Worm (Caenorhabditis elegans): Measurements from ENCODE around the gene cul-1.

The cul-1 gene

ce11 chrIII:10520523-10520922, 49.5 kb downstream of the cul-1 start, which contains the start of gene unc-49:
unc-49 (plus strand) TSS chrIII:10520762.
- TF ChIP-seq hmg-4 (GFP tag; optimal IDR thresholded peaks at IDR 0.05): no peak
- TF ChIP-seq ets-7 (tag; optimal IDR thresholded peaks at IDR 0.05): no peak
- TF ChIP-seq ama-1 (optimal IDR thresholded peaks at IDR 0.05): no peak
- TF ChIP-seq tbx-37 (GFP tag; conservative IDR thresholded peaks at IDR 0.05): no peak
- TF ChIP-seq B0310.2 (tag; optimal IDR thresholded peaks at IDR 0.05): no peak
- TF ChIP-seq F13C5.2 (tag; optimal IDR thresholded peaks at IDR 0.05): no peak
- TF ChIP-seq ceh-13 (GFP tag; optimal IDR thresholded peaks at IDR 0.05): no peak
- TF ChIP-seq tra-4 (tag; optimal IDR thresholded peaks at IDR 0.05): no peak
- TF ChIP-seq flt-1 (GFP tag; IDR thresholded peaks at IDR 0.05): no peak
- no peak for TF ChIP-seq sea-1 (GFP tag; conservative IDR thresholded peaks at IDR 0.05)
- TF ChIP-seq hmbx-1 (tag; optimal IDR thresholded peaks at IDR 0.05): no peak
- no peak for TF ChIP-seq pes-1 (GFP tag; IDR thresholded peaks at IDR 0.05)
- no peak for TF ChIP-seq tbx-11 (GFP tag; IDR thresholded peaks at IDR 0.05)
- TF ChIP-seq aly-1 (tag; optimal IDR thresholded peaks at IDR 0.05): no peak
- no peak for TF ChIP-seq hnd-1 (tag; optimal IDR thresholded peaks at IDR 0.05)
- TF ChIP-seq scrt-1 (GFP tag; IDR thresholded peaks at IDR 0.05): no peak

- TF ChIP-seq ama-1 (optimal IDR thresholded peaks at IDR 0.05) (no peak), ceh-36 (tag; optimal IDR thresholded peaks at IDR 0.05) (peak; percentile 82), ceh-13 (GFP tag; optimal IDR thresholded peaks at IDR 0.05) (no peak), hmbx-1 (tag; optimal IDR thresholded peaks at IDR 0.05) (no peak), tbx-11 (GFP tag; IDR thresholded peaks at IDR 0.05) (no peak), hnd-1 (tag; optimal IDR thresholded peaks at IDR 0.05) (no peak)
These were observed 50.2 kb downstream of the cul-1 start for ce11 chrIII:10521219-10521618.

- no peak for TF ChIP-seq F13C5.2 (tag; optimal IDR thresholded peaks at IDR 0.05)
- TF ChIP-seq ets-7 (tag; optimal IDR thresholded peaks at IDR 0.05): no peak
- no peak for TF ChIP-seq hnd-1 (tag; optimal IDR thresholded peaks at IDR 0.05)
- no peak for TF ChIP-seq scrt-1 (GFP tag; IDR thresholded peaks at IDR 0.05)
These were observed 52.0 kb downstream of the cul-1 start for ce11 chrIII:10523025-10523424.

Data from whole organism, early embryonic.